Fruit fly (Drosophila melanogaster) whole organism, prepupa: Measurements from ENCODE around the gene CG6901.

Experiments used
- Blimp-1 ChIP-seq: fragments of 200-800 bp; sonication (Bioruptor generic); optimal IDR thresholded peaks from 3 replicates; lab custom pipeline; 2017; ENCODE audit warnings: missing biosample characterization, missing genetic modification characterization, mild to moderate bottlenecking, moderate library complexity, missing genetic modification reagents
- CG10631 ChIP-seq: fragments of 200-800 bp; sonication (Bioruptor generic); optimal IDR thresholded peaks from 2 replicates; lab custom pipeline; 2016; ENCODE audit warnings: missing biosample characterization, missing genetic modification characterization
- CG10669 ChIP-seq: fragments of 200-800 bp; sonication (Bioruptor generic); optimal IDR thresholded peaks from 3 replicates; lab custom pipeline; 2018; ENCODE audit warnings: missing biosample characterization, mild to moderate bottlenecking, missing genetic modification characterization, moderate library complexity
- CG11294 ChIP-seq: fragments of 200-800 bp; sonication (Bioruptor generic); IDR thresholded peaks from 2 replicates; pipeline ENCODE4 v1.3.6; 2022; ENCODE audit warnings: missing biosample characterization, missing genetic modification characterization
- CG15336 ChIP-seq: fragments of 200-800 bp; sonication (Bioruptor generic); IDR thresholded peaks from 2 replicates; pipeline ENCODE4 v1.3.6; 2022; ENCODE audit warnings: missing biosample characterization, missing genetic modification characterization
- CG3032 ChIP-seq: fragments of 200-800 bp; optimal IDR thresholded peaks from 2 replicates; lab custom pipeline; 2019; ENCODE audit warnings: missing biosample characterization, mild to moderate bottlenecking, missing genetic modification characterization, moderate library complexity
- CG3919 ChIP-seq: fragments of 200-800 bp; sonication (Bioruptor generic); optimal IDR thresholded peaks from 3 replicates; lab custom pipeline; 2016; ENCODE audit warnings: missing biosample characterization, missing genetic modification characterization
- CG4318 ChIP-seq: fragments of 200-800 bp; sonication (Bioruptor generic); optimal IDR thresholded peaks from 3 replicates; lab custom pipeline; 2017; ENCODE audit warnings: missing biosample characterization, mild to moderate bottlenecking, missing genetic modification characterization
- CG6792 ChIP-seq: fragments of 200-800 bp; sonication (Bioruptor generic); optimal IDR thresholded peaks from 3 replicates; lab custom pipeline; 2016; ENCODE audit warnings: missing biosample characterization, missing genetic modification characterization
- CG6808 ChIP-seq: fragments of 200-800 bp; sonication (Bioruptor generic); optimal IDR thresholded peaks from 3 replicates; lab custom pipeline; 2017; ENCODE audit warnings: missing biosample characterization, missing genetic modification characterization, mild to moderate bottlenecking, moderate library complexity, missing genetic modification reagents
- CG6854 ChIP-seq: fragments of 200-800 bp; sonication (Bioruptor generic); optimal IDR thresholded peaks from 2 replicates; lab custom pipeline; 2017; ENCODE audit warnings: missing biosample characterization, mild to moderate bottlenecking, missing genetic modification characterization
- CG7368 ChIP-seq: fragments of 200-800 bp; sonication (Bioruptor generic); optimal IDR thresholded peaks from 3 replicates; lab custom pipeline; 2016; ENCODE audit warnings: missing biosample characterization, missing genetic modification characterization
- CG8119 ChIP-seq: fragments of 200-800 bp; sonication (Bioruptor generic); IDR thresholded peaks from 3 replicates; pipeline ENCODE4 v1.3.6; 2022; ENCODE audit warnings: missing biosample characterization, missing genetic modification characterization
- CG8632 ChIP-seq: fragments of 200-800 bp; sonication (Bioruptor generic); optimal IDR thresholded peaks from 3 replicates; lab custom pipeline; 2016; ENCODE audit warnings: missing biosample characterization, missing genetic modification characterization
- Eip75B ChIP-seq: fragments of 200-800 bp; sonication (Bioruptor generic); optimal IDR thresholded peaks from 3 replicates; lab custom pipeline; 2016; ENCODE audit warnings: missing biosample characterization, missing genetic modification characterization
- Eip78C ChIP-seq: fragments of 200-800 bp; sonication (Bioruptor generic); peaks from one replicate; lab custom pipeline; 2016; ENCODE audit warnings: missing biosample characterization, missing genetic modification characterization
- Eip93F ChIP-seq: fragments of 200-800 bp; sonication (Bioruptor generic); optimal IDR thresholded peaks from 2 replicates; lab custom pipeline; 2016; ENCODE audit warnings: missing biosample characterization, mild to moderate bottlenecking, missing genetic modification characterization
- Ets96B ChIP-seq: fragments of 200-800 bp; optimal IDR thresholded peaks from 2 replicates; lab custom pipeline; 2019; ENCODE audit warnings: missing biosample characterization, mild to moderate bottlenecking, missing genetic modification characterization, moderate library complexity
- Gug ChIP-seq: fragments of 200-800 bp; sonication (Bioruptor generic); IDR thresholded peaks from 2 replicates; pipeline ENCODE4 v1.3.6; 2022; ENCODE audit warnings: missing biosample characterization, missing genetic modification characterization
- Hr39 ChIP-seq: fragments of 200-800 bp; sonication (Bioruptor generic); optimal IDR thresholded peaks from 2 replicates; lab custom pipeline; 2016; ENCODE audit warnings: missing biosample characterization, missing genetic modification characterization
- Hr4 ChIP-seq: fragments of 200-800 bp; sonication (Bioruptor generic); optimal IDR thresholded peaks from 3 replicates; lab custom pipeline; 2016; ENCODE audit warnings: missing biosample characterization, missing genetic modification characterization
- Lpt ChIP-seq: fragments of 200-800 bp; sonication (Bioruptor generic); optimal IDR thresholded peaks from 3 replicates; lab custom pipeline; 2016; ENCODE audit warnings: missing biosample characterization, missing genetic modification characterization
- Met ChIP-seq: fragments of 200-800 bp; sonication (Bioruptor generic); optimal IDR thresholded peaks from 3 replicates; lab custom pipeline; 2016; ENCODE audit warnings: missing biosample characterization, missing genetic modification characterization
- Sox15 ChIP-seq: fragments of 200-800 bp; sonication (Bioruptor generic); optimal IDR thresholded peaks from 3 replicates; lab custom pipeline; 2016; ENCODE audit warnings: missing biosample characterization, missing genetic modification characterization
- achi ChIP-seq: fragments of 200-800 bp; sonication (Bioruptor generic); optimal IDR thresholded peaks from 3 replicates; lab custom pipeline; 2016; ENCODE audit warnings: missing biosample characterization, missing genetic modification characterization
- acj6 ChIP-seq: fragments of 200-800 bp; sonication (Bioruptor generic); optimal IDR thresholded peaks from 3 replicates; lab custom pipeline; 2016; ENCODE audit warnings: missing biosample characterization, missing genetic modification characterization
- cyc ChIP-seq: fragments of 200-800 bp; sonication (Bioruptor generic); optimal IDR thresholded peaks from 3 replicates; lab custom pipeline; 2016; ENCODE audit warnings: missing biosample characterization, missing genetic modification characterization
- eg ChIP-seq: fragments of 200-800 bp; sonication (Bioruptor generic); IDR thresholded peaks from 3 replicates; pipeline ENCODE4 v1.3.6; 2022; ENCODE audit warnings: missing biosample characterization, missing genetic modification characterization
- esn ChIP-seq: fragments of 200-800 bp; sonication (Bioruptor generic); optimal IDR thresholded peaks from 2 replicates; lab custom pipeline; 2016; ENCODE audit warnings: missing biosample characterization, mild to moderate bottlenecking, missing genetic modification characterization, moderate library complexity
- fd59A ChIP-seq: fragments of 200-800 bp; sonication (Bioruptor generic); optimal IDR thresholded peaks from 2 replicates; lab custom pipeline; 2017; ENCODE audit warnings: missing biosample characterization, mild to moderate bottlenecking, missing genetic modification characterization, missing genetic modification reagents
- fkh ChIP-seq: fragments of 200-800 bp; sonication (Bioruptor generic); optimal IDR thresholded peaks from 3 replicates; lab custom pipeline; 2017; ENCODE audit warnings: missing biosample characterization, mild to moderate bottlenecking, missing genetic modification characterization, moderate library complexity
- lz ChIP-seq: fragments of 200-800 bp; sonication (Bioruptor generic); optimal IDR thresholded peaks from 3 replicates; lab custom pipeline; 2016; ENCODE audit warnings: missing biosample characterization, missing genetic modification characterization
- net ChIP-seq: fragments of 200-800 bp; sonication (Bioruptor generic); optimal IDR thresholded peaks from 3 replicates; lab custom pipeline; 2016; ENCODE audit warnings: missing biosample characterization, missing genetic modification characterization
- pdm3 ChIP-seq: fragments of 200-800 bp; sonication (Bioruptor generic); optimal IDR thresholded peaks from 3 replicates; lab custom pipeline; 2016; ENCODE audit warnings: missing biosample characterization, missing genetic modification characterization
- spab ChIP-seq: fragments of 200-800 bp; sonication (Bioruptor generic); optimal IDR thresholded peaks from 2 replicates; lab custom pipeline; 2017; ENCODE audit warnings: missing biosample characterization, mild to moderate bottlenecking, missing genetic modification characterization, missing genetic modification reagents
- svp ChIP-seq: fragments of 200-800 bp; sonication (Bioruptor generic); peaks from one replicate; lab custom pipeline; 2016; ENCODE audit warnings: missing biosample characterization, missing genetic modification characterization

The CG6901 gene

dm6 chr3R:16275890-16276619, 47.2 kb upstream of the CG6901 start:
- TF ChIP-seq eg (GFP tag; lab: Robert Waterston, UW), result 0 out of 3 replicates have a peak, but pooled peaks have one; percentile 4
- TF ChIP-seq Eip78C (GFP tag; lab: Kevin White, UChicago), result peak; percentile 28
- no peak for TF ChIP-seq Blimp-1 (GFP tag; lab: Kevin White, UChicago)
- TF ChIP-seq CG15336 (GFP tag; lab: Robert Waterston, UW), result peak; percentile 15; the same call in 1 of the 2 replicates
- TF ChIP-seq CG6854 (GFP tag; lab: Kevin White, UChicago), result no peak
- TF ChIP-seq CG4318, result no peak
- TF ChIP-seq CG8632 (GFP tag; lab: Kevin White, UChicago), result no peak
- no peak for TF ChIP-seq CG11294 (GFP tag; lab: Robert Waterston, UW)
- no peak for TF ChIP-seq Eip93F (GFP tag; lab: Kevin White, UChicago)
- no peak for TF ChIP-seq Eip75B (GFP tag; lab: Kevin White, UChicago)
- TF ChIP-seq CG6808, result no peak
- no peak for TF ChIP-seq cyc (GFP tag; lab: Kevin White, UChicago)
- TF ChIP-seq CG6792 (GFP tag; lab: Kevin White, UChicago), result no peak
- peak; percentile 92 for TF ChIP-seq fkh (GFP tag; lab: Kevin White, UChicago)

- TF ChIP-seq Hr4 (GFP tag; lab: Kevin White, UChicago) (peak; percentile 34), CG15336 (GFP tag; lab: Robert Waterston, UW) (peak; percentile 39; the same call in 1 of the 2 replicates), eg (GFP tag; lab: Robert Waterston, UW) (no peak), net (no peak), Eip75B (GFP tag; lab: Kevin White, UChicago) (peak; percentile 26), CG3032 (tag; lab: Kevin White, UChicago) (no peak), Gug (GFP tag; lab: Robert Waterston, UW) (no peak), Ets96B (tag; lab: Kevin White, UChicago) (peak; percentile 12), cyc (GFP tag; lab: Kevin White, UChicago) (no peak), Eip78C (GFP tag; lab: Kevin White, UChicago) (peak; percentile 68), CG8119 (GFP tag; lab: Robert Waterston, UW) (no peak)
Observed at dm6 chr3R:16276992-16277391, 46.2 kb upstream of the CG6901 start.

- TF ChIP-seq fd59A (no peak), spab (GFP tag; lab: Kevin White, UChicago) (no peak), Lpt (GFP tag; lab: Kevin White, UChicago) (no peak), fkh (GFP tag; lab: Kevin White, UChicago) (peak; percentile 53), Eip78C (GFP tag; lab: Kevin White, UChicago) (peak; percentile 27), eg (GFP tag; lab: Robert Waterston, UW) (peak; percentile 51; the same call in 1 of the 3 replicates), CG15336 (GFP tag; lab: Robert Waterston, UW) (0 out of 2 replicates have a peak, but pooled peaks have one; percentile 8)
Observed at dm6 chr3R:16277543-16277942, 45.7 kb upstream of the CG6901 start.

dm6 chr3R:16279382-16279932, 43.8 kb upstream of the CG6901 start:
- TF ChIP-seq acj6 (GFP tag; lab: Kevin White, UChicago) (no peak), CG3919 (GFP tag; lab: Kevin White, UChicago) (no peak), CG7368 (GFP tag; lab: Kevin White, UChicago) (no peak), CG10669 (GFP tag; lab: Kevin White, UChicago) (no peak), Met (GFP tag; lab: Kevin White, UChicago) (no peak), eg (GFP tag; lab: Robert Waterston, UW) (0 out of 3 replicates have a peak, but pooled peaks have one; percentile 25), CG10631 (no peak), esn (GFP tag; lab: Kevin White, UChicago) (no peak), svp (GFP tag; lab: Kevin White, UChicago) (peak; percentile 88), net (no peak), lz (GFP tag; lab: Kevin White, UChicago) (no peak), achi (GFP tag; lab: Kevin White, UChicago) (no peak), pdm3 (no peak), Lpt (GFP tag; lab: Kevin White, UChicago) (no peak), Hr39 (GFP tag; lab: Kevin White, UChicago) (no peak), Gug (GFP tag; lab: Robert Waterston, UW) (no peak), Eip78C (GFP tag; lab: Kevin White, UChicago) (peak; percentile 44), Sox15 (GFP tag; lab: Kevin White, UChicago) (no peak)
